Fruit fly (Drosophila melanogaster) whole organism, wandering third instar larva: ENCODE data around the gene CG9389.

ENCODE experiments used
- Abd-B ChIP-seq: fragments of >200 bp; optimal IDR thresholded peaks from 2 replicates; lab custom pipeline; 2017; ENCODE audit warnings: missing biosample characterization, missing genetic modification characterization
- CG32264 ChIP-seq: fragments of 200-800 bp; sonication (Bioruptor generic); optimal IDR thresholded peaks from 2 replicates; lab custom pipeline; 2016; ENCODE audit warnings: missing biosample characterization, missing genetic modification characterization
- CG9705 ChIP-seq: fragments of 200-800 bp; sonication (Bioruptor generic); optimal IDR thresholded peaks from 2 replicates; lab custom pipeline; 2018; ENCODE audit warnings: missing biosample characterization, mild to moderate bottlenecking, missing genetic modification characterization
- CrebA ChIP-seq: fragments of 200-800 bp; sonication (Bioruptor generic); optimal IDR thresholded peaks from 2 replicates; lab custom pipeline; 2016; ENCODE audit warnings: missing biosample characterization, mild to moderate bottlenecking, missing genetic modification characterization, borderline replicate concordance
- Dfd ChIP-seq: fragments of >200 bp; optimal IDR thresholded peaks from 2 replicates; lab custom pipeline; 2017; ENCODE audit warnings: missing biosample characterization, missing genetic modification characterization
- Dif ChIP-seq: fragments of 200-275, 200-300 bp; sonication (Bioruptor generic); optimal IDR thresholded peaks from 2 replicates; lab custom pipeline; 2018; ENCODE audit warnings: missing biosample characterization, missing genetic modification characterization; ENCODE audit not compliant: partially characterized antibody
- GATAd ChIP-seq: sonication (Bioruptor generic); optimal IDR thresholded peaks from 2 replicates; lab custom pipeline; 2016; ENCODE audit warnings: missing biosample characterization, missing genetic modification characterization
- Hnf4 ChIP-seq: fragments of 200-800 bp; sonication (Bioruptor generic); optimal IDR thresholded peaks from 2 replicates; lab custom pipeline; 2016; ENCODE audit warnings: missing biosample characterization, mild to moderate bottlenecking, missing genetic modification characterization
- Hr83 ChIP-seq: fragments of 200-300 bp; sonication (Bioruptor generic); optimal IDR thresholded peaks from 2 replicates; lab custom pipeline; 2016; ENCODE audit warnings: missing biosample characterization, mild to moderate bottlenecking, missing genetic modification characterization, moderate library complexity; ENCODE audit not compliant: poor library complexity, severe bottlenecking
- Mio ChIP-seq: sonication (Bioruptor generic); optimal IDR thresholded peaks from 2 replicates; lab custom pipeline; 2016; ENCODE audit warnings: missing biosample characterization, missing genetic modification characterization
- N ChIP-seq: fragments of >200 bp; optimal IDR thresholded peaks from 2 replicates; lab custom pipeline; 2018; ENCODE audit warnings: missing biosample characterization, missing external identifiers, missing genetic modification characterization
- Rel ChIP-seq, 2 experiments: fragments of 200-800 bp; sonication (Bioruptor generic) in 1 of 2; optimal IDR thresholded peaks; 2 replicates in 1 of 2; 3 replicates in 1 of 2; lab custom pipeline; 2016 to 2019; ENCODE audit warnings: mild to moderate bottlenecking in 2 of 2, missing biosample characterization in 2 of 2, missing genetic modification characterization in 2 of 2, moderate library complexity in 1 of 2
- Sp1 ChIP-seq: fragments of 200-800 bp; sonication (Bioruptor generic); optimal IDR thresholded peaks from 3 replicates; lab custom pipeline; 2019; ENCODE audit warnings: missing biosample characterization, mild to moderate bottlenecking, missing genetic modification characterization, moderate library complexity
- Vsx2 ChIP-seq: fragments of 200-300, 225-300 bp; sonication (Bioruptor generic); optimal IDR thresholded peaks from 2 replicates; lab custom pipeline; 2018; ENCODE audit warnings: missing biosample characterization, missing genetic modification characterization; ENCODE audit not compliant: partially characterized antibody
- br ChIP-seq: fragments of 200-800 bp; sonication (Bioruptor generic); optimal IDR thresholded peaks from 2 replicates; lab custom pipeline; 2016; ENCODE audit warnings: missing biosample characterization, missing genetic modification characterization
- brk ChIP-seq: fragments of 200-800 bp; sonication (Bioruptor generic); optimal IDR thresholded peaks from 2 replicates; lab custom pipeline; 2016; ENCODE audit warnings: missing biosample characterization, mild to moderate bottlenecking, missing genetic modification characterization
- dl ChIP-seq, 2 experiments: fragments of 175-275, 200-275 bp in 1 of 2; fragments of 200-275 bp in 1 of 2; sonication (Bioruptor generic); optimal IDR thresholded peaks; lab custom pipeline; 2018; ENCODE audit warnings: mild to moderate bottlenecking in 2 of 2, missing biosample characterization in 2 of 2, missing genetic modification characterization in 2 of 2, moderate library complexity in 2 of 2; ENCODE audit not compliant: partially characterized antibody in 2 of 2, insufficient read depth in 1 of 2
- dmrt93B ChIP-seq: fragments of 200-800 bp; sonication (Bioruptor generic); optimal IDR thresholded peaks from 2 replicates; lab custom pipeline; 2018; ENCODE audit warnings: missing biosample characterization, mild to moderate bottlenecking, missing genetic modification characterization
- dsf ChIP-seq: sonication (Bioruptor generic); optimal IDR thresholded peaks from 2 replicates; lab custom pipeline; 2016; ENCODE audit warnings: missing biosample characterization, missing genetic modification characterization, borderline replicate concordance
- ey ChIP-seq: fragments of 200-800 bp; sonication (Bioruptor generic); optimal IDR thresholded peaks from 2 replicates; lab custom pipeline; 2016; ENCODE audit warnings: missing biosample characterization, missing genetic modification characterization
- foxo ChIP-seq, 2 experiments: fragments of 200-800 bp; sonication (Bioruptor generic); optimal IDR thresholded peaks; 2 replicates in 1 of 2; 3 replicates in 1 of 2; lab custom pipeline; 2016 to 2017; ENCODE audit warnings: missing biosample characterization in 2 of 2, missing genetic modification characterization in 2 of 2
- fru ChIP-seq: fragments of 200-800 bp; sonication (Bioruptor generic); optimal IDR thresholded peaks from 3 replicates; lab custom pipeline; 2016; ENCODE audit warnings: missing biosample characterization, mild to moderate bottlenecking, missing genetic modification characterization
- h ChIP-seq: fragments of 200-800 bp; sonication (Bioruptor generic); optimal IDR thresholded peaks from 3 replicates; lab custom pipeline; 2016; ENCODE audit warnings: missing biosample characterization, mild to moderate bottlenecking, missing genetic modification characterization
- jim ChIP-seq: fragments of 175-275, 200-325 bp; sonication (Bioruptor generic); optimal IDR thresholded peaks from 2 replicates; lab custom pipeline; 2016; ENCODE audit warnings: missing biosample characterization, mild to moderate bottlenecking, missing genetic modification characterization
- lola ChIP-seq: fragments of >200 bp; optimal IDR thresholded peaks from 2 replicates; lab custom pipeline; 2017; ENCODE audit warnings: missing biosample characterization, missing genetic modification characterization
- psq ChIP-seq: fragments of 200-800 bp; sonication (Bioruptor generic); optimal IDR thresholded peaks from 3 replicates; lab custom pipeline; 2017; ENCODE audit warnings: missing biosample characterization, mild to moderate bottlenecking, missing genetic modification characterization, moderate library complexity
- rgr ChIP-seq: fragments of 200-800 bp; sonication (Bioruptor generic); optimal IDR thresholded peaks from 3 replicates; lab custom pipeline; 2016; ENCODE audit warnings: missing biosample characterization, mild to moderate bottlenecking, missing genetic modification characterization
- sage ChIP-seq: fragments of 200-800 bp; sonication (Bioruptor generic); optimal IDR thresholded peaks from 2 replicates; lab custom pipeline; 2016; ENCODE audit warnings: missing biosample characterization, mild to moderate bottlenecking, missing genetic modification characterization
- sv ChIP-seq: fragments of 200-800 bp; sonication (Bioruptor generic); optimal IDR thresholded peaks from 3 replicates; lab custom pipeline; 2016; ENCODE audit warnings: missing biosample characterization, missing genetic modification characterization
- tai ChIP-seq: sonication (Bioruptor generic); optimal IDR thresholded peaks from 2 replicates; lab custom pipeline; 2016; ENCODE audit warnings: missing biosample characterization, missing genetic modification characterization
- usp ChIP-seq: fragments of >200 bp; optimal IDR thresholded peaks from 2 replicates; lab custom pipeline; 2017; ENCODE audit warnings: missing biosample characterization, missing genetic modification characterization
- woc ChIP-seq: sonication (Bioruptor generic); optimal IDR thresholded peaks from 2 replicates; lab custom pipeline; 2016; ENCODE audit warnings: missing biosample characterization, mild to moderate bottlenecking, missing genetic modification characterization

CG9389 gene

DNA sequence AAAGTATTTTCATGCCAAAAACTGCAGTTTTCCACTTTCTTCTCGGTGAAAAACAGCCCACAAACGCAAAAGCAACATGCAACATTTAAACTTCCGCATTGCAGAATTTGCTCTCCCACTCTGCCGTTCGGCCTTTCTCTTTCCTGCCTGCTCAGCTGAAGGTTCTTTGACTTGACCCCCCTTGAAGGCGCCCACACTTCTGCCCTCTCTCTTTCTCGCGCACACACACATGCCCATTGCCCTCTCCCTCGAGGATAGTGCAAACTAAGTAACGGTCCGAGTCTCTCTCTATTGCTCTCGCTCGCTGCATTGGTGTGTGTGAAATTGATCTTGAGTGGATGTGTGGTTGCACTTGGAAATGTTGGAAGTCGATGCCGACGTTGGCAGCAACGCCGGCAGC is 44.7 kb downstream of the CG9389 start:
- TF ChIP-seq jim (GFP tag; lab: Kevin White, UChicago) (no peak), Dfd (GFP tag; lab: Kevin White, UChicago) (no peak), sv (GFP tag; lab: Kevin White, UChicago) (no peak), CG32264 (GFP tag; lab: Kevin White, UChicago) (no peak), h (no peak), fru (GFP tag; lab: Kevin White, UChicago) (no peak), Rel (GFP tag; optimal IDR thresholded peaks at IDR 0.05; lab: Kevin White, UChicago) (no peak), Rel (tag; optimal IDR thresholded peaks at IDR 0.05; lab: Kevin White, UChicago) (no peak), rgr (GFP tag; lab: Kevin White, UChicago) (no peak), Sp1 (no peak), Vsx2 (GFP tag; lab: Kevin White, UChicago) (no peak), CG9705 (GFP tag; lab: Kevin White, UChicago) (no peak), CrebA (no peak), lola (GFP tag; lab: Kevin White, UChicago) (no peak), woc (GFP tag; lab: Kevin White, UChicago) (no peak), tai (GFP tag; lab: Kevin White, UChicago) (no peak)
- TF ChIP-seq, all 38 proteins: peak for 0

DNA sequence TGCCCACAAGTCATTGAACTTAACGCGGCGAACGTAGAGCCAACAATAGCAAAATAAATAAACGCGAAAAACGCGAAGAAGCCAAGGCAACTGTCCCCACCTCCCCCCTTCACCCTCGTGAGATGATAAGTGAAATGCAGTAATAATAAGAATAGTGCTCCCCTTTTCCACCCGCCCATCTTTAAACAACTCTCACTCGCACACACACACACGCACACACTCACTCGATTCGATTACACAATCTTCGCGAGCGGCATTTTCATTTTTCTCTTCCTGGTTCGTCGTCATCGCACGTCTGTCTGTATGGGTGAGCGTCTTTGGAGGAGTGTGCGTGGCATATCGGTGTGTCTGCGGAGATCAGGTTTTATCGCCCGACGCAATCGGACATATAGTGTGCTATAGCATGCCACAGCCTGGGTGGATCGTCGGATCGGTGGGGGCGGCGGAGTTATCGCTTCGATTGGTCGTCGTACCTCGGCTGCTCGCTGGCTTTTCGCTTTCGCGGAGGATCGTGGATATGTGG is 45.6 kb downstream of the CG9389 start:
- no peak for TF ChIP-seq Sp1
- no peak for TF ChIP-seq usp
- no peak for TF ChIP-seq Abd-B (GFP tag; lab: Kevin White, UChicago)
- no peak for TF ChIP-seq dsf (GFP tag; lab: Kevin White, UChicago)
- no peak for TF ChIP-seq fru (GFP tag; lab: Kevin White, UChicago)
- TF ChIP-seq Mio (GFP tag; lab: Kevin White, UChicago) = no peak
- TF ChIP-seq Rel (GFP tag; optimal IDR thresholded peaks at IDR 0.05; lab: Kevin White, UChicago) = no peak
- no peak for TF ChIP-seq Rel (tag; optimal IDR thresholded peaks at IDR 0.05; lab: Kevin White, UChicago)
- no peak for TF ChIP-seq dmrt93B
- no peak for TF ChIP-seq Vsx2 (GFP tag; lab: Kevin White, UChicago)
- no peak for TF ChIP-seq woc (GFP tag; lab: Kevin White, UChicago)
- peak; percentile 26 for TF ChIP-seq br (GFP tag; lab: Kevin White, UChicago)
- no peak for TF ChIP-seq tai (GFP tag; lab: Kevin White, UChicago)
- no peak for TF ChIP-seq Hnf4 (GFP tag; lab: Kevin White, UChicago)
- peak in 1 of 2 experiments; percentile 27 for TF ChIP-seq foxo (GFP tag; optimal IDR thresholded peaks at IDR 0.05; lab: Kevin White, UChicago)
- no peak for TF ChIP-seq jim (GFP tag; lab: Kevin White, UChicago)
- no peak for TF ChIP-seq N (GFP tag; lab: Kevin White, UChicago)
- no peak for TF ChIP-seq sv (GFP tag; lab: Kevin White, UChicago)
- TF ChIP-seq Dfd (GFP tag; lab: Kevin White, UChicago) = peak; percentile 16
- TF ChIP-seq brk = no peak
- TF ChIP-seq psq = peak; percentile 13
- no peak for TF ChIP-seq h
- no peak for TF ChIP-seq ey (GFP tag; lab: Kevin White, UChicago)
- no peak for TF ChIP-seq lola (GFP tag; lab: Kevin White, UChicago)

DNA sequence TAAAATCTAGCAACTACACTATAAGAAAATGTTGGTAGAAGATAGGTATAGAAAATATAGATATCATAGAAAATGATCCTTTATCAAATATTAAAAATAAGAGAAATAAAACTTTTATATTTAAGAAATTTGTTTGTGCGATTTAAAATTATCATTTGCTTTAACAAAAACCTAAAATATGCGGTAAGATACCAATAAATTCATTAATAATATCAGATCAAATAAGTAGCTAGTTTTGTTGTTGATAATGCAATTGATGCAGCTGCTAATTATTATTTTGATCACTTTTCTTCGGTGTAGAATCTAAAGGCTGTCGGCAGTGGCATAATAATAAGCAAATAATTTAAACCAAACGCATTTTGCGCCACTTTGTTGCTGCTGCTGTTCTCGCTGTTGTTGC is 46.1 kb downstream of the CG9389 start:
- TF ChIP-seq ey (GFP tag; lab: Kevin White, UChicago) (no peak), dl (GFP tag; optimal IDR thresholded peaks at IDR 0.05; lab: Kevin White, UChicago; ENCODE audit: insufficient read depth in 1 of 2, partially characterized antibody in 2 of 2) (no peak), GATAd (GFP tag; lab: Kevin White, UChicago) (no peak), Dif (GFP tag; lab: Kevin White, UChicago) (no peak), Hr83 (GFP tag; lab: Kevin White, UChicago) (no peak), Vsx2 (GFP tag; lab: Kevin White, UChicago) (no peak), CG9705 (GFP tag; lab: Kevin White, UChicago) (no peak), Dfd (GFP tag; lab: Kevin White, UChicago) (no peak), usp (no peak), sage (GFP tag; lab: Kevin White, UChicago) (no peak), dmrt93B (no peak), woc (GFP tag; lab: Kevin White, UChicago) (no peak), rgr (GFP tag; lab: Kevin White, UChicago) (no peak), dsf (GFP tag; lab: Kevin White, UChicago) (no peak), sv (GFP tag; lab: Kevin White, UChicago) (no peak), Rel (GFP tag; optimal IDR thresholded peaks at IDR 0.05; lab: Kevin White, UChicago) (no peak), Rel (tag; optimal IDR thresholded peaks at IDR 0.05; lab: Kevin White, UChicago) (no peak)
- TF ChIP-seq, all 38 proteins: peak for 0
